Worm (Caenorhabditis elegans) whole organism, late embryonic: Measurements from ENCODE around the gene W09G12.6.

Experiments
- C38D4.7 ChIP-seq: fragments of 200-800 bp; sonication (Bioruptor generic); optimal IDR thresholded peaks from 2 replicates; lab custom pipeline; 2018; ENCODE audit warnings: mild to moderate bottlenecking, missing genetic modification characterization, moderate library complexity, missing compliant biosample characterization
- F13H6.1 ChIP-seq: sonication (generic microtip); optimal IDR thresholded peaks from 2 replicates; lab custom pipeline; 2016; ENCODE audit warnings: missing genetic modification characterization, missing compliant biosample characterization
- K09A11.1 ChIP-seq: sonication (generic microtip); optimal IDR thresholded peaks from 2 replicates; lab custom pipeline; 2017; ENCODE audit warnings: antibody characterized with exemption, mild to moderate bottlenecking, missing genetic modification characterization, missing compliant biosample characterization; ENCODE audit not compliant: insufficient read depth
- Y22D7AL.16 ChIP-seq: sonication (generic microtip); optimal IDR thresholded peaks from 2 replicates; lab custom pipeline; 2016; ENCODE audit warnings: missing genetic modification characterization, missing compliant biosample characterization
- ama-1 ChIP-seq: fragments of 150-350 bp; optimal IDR thresholded peaks from 2 replicates; lab custom pipeline; 2014
- ceh-2 ChIP-seq: sonication (generic microtip); optimal IDR thresholded peaks from 2 replicates; lab custom pipeline; 2016; ENCODE audit warnings: missing genotype, missing genetic modification characterization, missing compliant biosample characterization
- ceh-22 ChIP-seq: sonication (generic microtip); optimal IDR thresholded peaks from 2 replicates; lab custom pipeline; 2017; ENCODE audit warnings: missing biosample characterization, missing genetic modification characterization
- ceh-30 ChIP-seq: fragments of 150-350 bp; optimal IDR thresholded peaks from 2 replicates; lab custom pipeline; 2014; ENCODE audit warnings: missing biosample characterization, missing genetic modification characterization
- ceh-48 ChIP-seq: sonication (generic microtip); optimal IDR thresholded peaks from 2 replicates; lab custom pipeline; 2016; ENCODE audit warnings: missing genetic modification characterization, inconsistent platforms, missing compliant biosample characterization
- ceh-9 ChIP-seq: sonication (generic microtip); optimal IDR thresholded peaks from 2 replicates; lab custom pipeline; 2016; ENCODE audit warnings: mild to moderate bottlenecking, missing genetic modification characterization, inconsistent platforms, missing compliant biosample characterization
- che-1 ChIP-seq: sonication (generic microtip); optimal IDR thresholded peaks from 2 replicates; lab custom pipeline; 2016; ENCODE audit warnings: mild to moderate bottlenecking, missing genetic modification characterization, missing compliant biosample characterization
- dmd-4 ChIP-seq: sonication (generic microtip); optimal IDR thresholded peaks from 2 replicates; lab custom pipeline; 2016; ENCODE audit warnings: borderline replicate concordance, missing genetic modification characterization, missing compliant biosample characterization
- elt-2 ChIP-seq: sonication (generic microtip); optimal IDR thresholded peaks from 2 replicates; lab custom pipeline; 2016; ENCODE audit warnings: missing genetic modification reagents, missing genetic modification characterization, missing compliant biosample characterization
- ets-4 ChIP-seq: sonication (generic microtip); optimal IDR thresholded peaks from 2 replicates; lab custom pipeline; 2016; ENCODE audit warnings: missing genetic modification characterization, missing compliant biosample characterization
- eyg-1 ChIP-seq: sonication (generic microtip); optimal IDR thresholded peaks from 2 replicates; lab custom pipeline; 2016; ENCODE audit warnings: missing genotype, missing genetic modification characterization, missing compliant biosample characterization
- fkh-10 ChIP-seq: fragments of 150-350 bp; optimal IDR thresholded peaks from 2 replicates; lab custom pipeline; 2014; ENCODE audit warnings: missing biosample characterization, missing genetic modification reagents, missing genetic modification characterization
- fkh-6 ChIP-seq: sonication (generic microtip); optimal IDR thresholded peaks from 2 replicates; lab custom pipeline; 2016; ENCODE audit warnings: missing genetic modification characterization, missing compliant biosample characterization
- gmeb-2 ChIP-seq: sonication (generic microtip); optimal IDR thresholded peaks from 2 replicates; lab custom pipeline; 2016; ENCODE audit warnings: missing genetic modification characterization, inconsistent platforms, missing compliant biosample characterization
- hlh-13 ChIP-seq: fragments of 200-800 bp; sonication (Bioruptor generic); optimal IDR thresholded peaks from 2 replicates; lab custom pipeline; 2018; ENCODE audit warnings: mild to moderate bottlenecking, missing genetic modification characterization, missing compliant biosample characterization
- hlh-15 ChIP-seq: sonication (generic microtip); optimal IDR thresholded peaks from 2 replicates; lab custom pipeline; 2016; ENCODE audit warnings: missing genetic modification characterization, missing compliant biosample characterization
- hlh-30 ChIP-seq: sonication (generic microtip); optimal IDR thresholded peaks from 2 replicates; lab custom pipeline; 2017; ENCODE audit warnings: antibody characterized with exemption, missing genetic modification characterization, missing compliant biosample characterization; ENCODE audit not compliant: insufficient read depth
- hlh-6 ChIP-seq: sonication (generic microtip); optimal IDR thresholded peaks from 2 replicates; lab custom pipeline; 2016; ENCODE audit warnings: missing genotype, missing genetic modification characterization, missing compliant biosample characterization
- hlh-8 ChIP-seq: sonication (generic microtip); optimal IDR thresholded peaks from 2 replicates; lab custom pipeline; 2016; ENCODE audit warnings: missing genotype, missing genetic modification characterization, missing compliant biosample characterization
- nfya-1 ChIP-seq: sonication (generic microtip); optimal IDR thresholded peaks from 2 replicates; lab custom pipeline; 2017; ENCODE audit warnings: missing genetic modification characterization, mild to moderate bottlenecking, missing compliant biosample characterization, antibody characterized with exemption, moderate library complexity
- pag-3 ChIP-seq: sonication (generic microtip); optimal IDR thresholded peaks from 2 replicates; lab custom pipeline; 2016; ENCODE audit warnings: missing compliant biosample characterization, missing genetic modification characterization, borderline replicate concordance
- pha-2 ChIP-seq: sonication (generic microtip); optimal IDR thresholded peaks from 2 replicates; lab custom pipeline; 2017; ENCODE audit warnings: mild to moderate bottlenecking, missing genetic modification characterization, missing compliant biosample characterization
- pha-4 ChIP-seq: fragments of 150-350 bp; optimal IDR thresholded peaks from 2 replicates; lab custom pipeline; 2018; ENCODE audit warnings: missing biosample characterization, missing genetic modification reagents, missing genetic modification characterization
- sox-4 ChIP-seq: sonication (generic microtip); optimal IDR thresholded peaks from 2 replicates; lab custom pipeline; 2017; ENCODE audit warnings: mild to moderate bottlenecking, missing genetic modification characterization, inconsistent platforms, missing compliant biosample characterization
- syd-9 ChIP-seq: sonication (generic microtip); optimal IDR thresholded peaks from 2 replicates; lab custom pipeline; 2016; ENCODE audit warnings: mild to moderate bottlenecking, missing genetic modification characterization, moderate library complexity, missing compliant biosample characterization
- tbx-2 ChIP-seq: sonication (generic microtip); optimal IDR thresholded peaks from 2 replicates; lab custom pipeline; 2016; ENCODE audit warnings: missing genetic modification characterization, missing compliant biosample characterization
- unc-3 ChIP-seq, 2 experiments: fragments of 200-800 bp in 1 of 2; sonication (Bioruptor generic) in 1 of 2; sonication (generic microtip) in 1 of 2; conservative IDR thresholded peaks in 1 of 2; optimal IDR thresholded peaks in 1 of 2; 2 replicates each; pipeline versions ENCODE4 v1.3.6 to Lab custom; 2016 to 2022; ENCODE audit warnings: missing compliant biosample characterization in 2 of 2, missing genetic modification characterization in 2 of 2, missing genetic modification reagents in 1 of 2
- unc-42 ChIP-seq: sonication (generic microtip); optimal IDR thresholded peaks from 2 replicates; lab custom pipeline; 2016; ENCODE audit warnings: missing genotype, missing genetic modification characterization, missing compliant biosample characterization
- unc-55 ChIP-seq: sonication (generic microtip); optimal IDR thresholded peaks from 2 replicates; lab custom pipeline; 2017; ENCODE audit warnings: missing biosample characterization, missing genetic modification reagents, missing genetic modification characterization
- zip-5 ChIP-seq: sonication (generic microtip); optimal IDR thresholded peaks from 2 replicates; lab custom pipeline; 2016; ENCODE audit warnings: missing genetic modification characterization, missing compliant biosample characterization
- ztf-16 ChIP-seq: sonication (generic microtip); optimal IDR thresholded peaks from 2 replicates; lab custom pipeline; 2017; ENCODE audit warnings: missing genetic modification characterization, missing compliant biosample characterization

W09G12.6 gene

ce11 chrIV:1228675-1229130 lies 3.0 kb upstream of the W09G12.6 start, which contains the start of gene W09G12.7:
TSS of gene W09G12.7 (plus strand) at chrIV:1229080.
- TF ChIP-seq K09A11.1 (tag; lab: Kevin White, UChicago) (no peak), ceh-30 (tag; lab: Kevin White, UChicago) (no peak), hlh-8 (tag; lab: Kevin White, UChicago) (no peak), sox-4 (tag; lab: Kevin White, UChicago) (no peak)
- TF ChIP-seq, all 69 proteins: peak for 0

ce11 chrIV:1232419-1233145 lies 893 bp downstream of the W09G12.6 start:
- TF ChIP-seq pha-2 (tag; lab: Kevin White, UChicago) (no peak), sox-4 (tag; lab: Kevin White, UChicago) (no peak), ceh-2 (tag; lab: Kevin White, UChicago) (no peak), unc-3 (GFP tag; conservative IDR thresholded peaks at IDR 0.05; lab: Robert Waterston, UW) (no peak), unc-3 (tag; optimal IDR thresholded peaks at IDR 0.05; lab: Kevin White, UChicago) (no peak)

- TF ChIP-seq ets-4 (tag; lab: Kevin White, UChicago) (no peak), ceh-30 (tag; lab: Kevin White, UChicago) (no peak), Y22D7AL.16 (no peak), eyg-1 (tag; lab: Kevin White, UChicago) (no peak), K09A11.1 (tag; lab: Kevin White, UChicago) (no peak)
Observed at ce11 chrIV:1234780-1235179, 3.1 kb downstream of the W09G12.6 start.

ce11 chrIV:1235785-1236184 lies 4.1 kb downstream of the W09G12.6 start:
- TF ChIP-seq ztf-16 (no peak), ceh-48 (tag; lab: Kevin White, UChicago) (peak; percentile 10)

ce11 chrIV:1238147-1238546 lies 6.5 kb downstream of the W09G12.6 start:
- TF ChIP-seq hlh-6 (tag; lab: Kevin White, UChicago) (no peak), hlh-8 (tag; lab: Kevin White, UChicago) (no peak)

- no peak for TF ChIP-seq F13H6.1
- no peak for TF ChIP-seq ceh-30 (tag; lab: Kevin White, UChicago)
- TF ChIP-seq ceh-22 (tag; lab: Kevin White, UChicago): no peak
- TF ChIP-seq tbx-2 (tag; lab: Kevin White, UChicago): no peak
- TF ChIP-seq hlh-15 (tag; lab: Kevin White, UChicago): no peak
- TF ChIP-seq sox-4 (tag; lab: Kevin White, UChicago): no peak
- no peak for TF ChIP-seq eyg-1 (tag; lab: Kevin White, UChicago)
- TF ChIP-seq ceh-9 (tag; lab: Kevin White, UChicago): no peak
- no peak for TF ChIP-seq elt-2 (tag; lab: Kevin White, UChicago)
- TF ChIP-seq fkh-6 (tag; lab: Kevin White, UChicago): no peak
- no peak for TF ChIP-seq unc-55 (GFP tag; lab: Kevin White, UChicago)
- TF ChIP-seq nfya-1 (tag; lab: Kevin White, UChicago): peak; percentile 29
- no peak for TF ChIP-seq zip-5
- TF ChIP-seq hlh-30 (tag; lab: Kevin White, UChicago): peak; percentile 38
- TF ChIP-seq, all 69 proteins: peak for 2
Observed at ce11 chrIV:1239686-1240085, 8.0 kb downstream of the W09G12.6 start, which contains the start of gene F38A1.8. TSS of gene F38A1.8 (minus strand) at chrIV:1239852.

ce11 chrIV:1243295-1243694 lies 11.6 kb downstream of the W09G12.6 start, which contains the start of gene F38A1.15:
TSS of gene F38A1.15 (minus strand) at chrIV:1243395.
- no peak for TF ChIP-seq ceh-30 (tag; lab: Kevin White, UChicago)

- TF ChIP-seq C38D4.7 (GFP tag; lab: Kevin White, UChicago): no peak
- TF ChIP-seq syd-9 (tag; lab: Kevin White, UChicago): no peak
- no peak for TF ChIP-seq hlh-13 (GFP tag; lab: Kevin White, UChicago)
- TF ChIP-seq unc-42 (tag; lab: Kevin White, UChicago): no peak
- TF ChIP-seq ceh-22 (tag; lab: Kevin White, UChicago): no peak
- no peak for TF ChIP-seq fkh-10 (GFP tag; lab: Kevin White, UChicago)
- TF ChIP-seq pha-4: no peak
- no peak for TF ChIP-seq dmd-4 (tag; lab: Kevin White, UChicago)
- no peak for TF ChIP-seq hlh-30 (tag; lab: Kevin White, UChicago)
- no peak for TF ChIP-seq pag-3
- no peak for TF ChIP-seq che-1
- no peak for TF ChIP-seq gmeb-2
- TF ChIP-seq eyg-1 (tag; lab: Kevin White, UChicago): no peak
- TF ChIP-seq sox-4 (tag; lab: Kevin White, UChicago): no peak
- TF ChIP-seq ama-1 (lab: Kevin White, UChicago): no peak
- TF ChIP-seq, all 69 proteins: peak for 0
Observed at ce11 chrIV:1245244-1245643, 13.6 kb downstream of the W09G12.6 start, which contains the start of gene F38A1.9. TSS of gene F38A1.9 (minus strand) at chrIV:1245344.
